Comparison of ENCODE assay signal across 5 worm cellular contexts in genomic region chrII:2317883-2318357, ce11.
TF ChIP-seq lines count a peak whose summit lies in the region.

TSS of gene ZK1240.5 (minus strand) at chrII:2317933.
TSS of gene ZK1240.9 (plus strand) at chrII:2318189.

TF ChIP-seq in whole organism, L1 larva, 84 proteins besides CTCF, POLR2A, EP300 and RAD21:
- TF ChIP-seq ceh-88 (GFP tag; IDR thresholded peaks at IDR 0.05; lab: Robert Waterston, UW), result no peak
- peak; percentile 35 for TF ChIP-seq elt-2 (tag; optimal IDR thresholded peaks at IDR 0.05; lab: Kevin White, UChicago)
- TF ChIP-seq efl-1 (optimal IDR thresholded peaks at IDR 0.05; lab: Kevin White, UChicago), result no peak
- TF ChIP-seq efl-1 (GFP tag; optimal IDR thresholded peaks at IDR 0.05 in 1 of 2; lab: Kevin White, UChicago), result peak in 1 of 2 experiments; percentile 79
TF ChIP-seq in whole organism, L1 larva: peak in this region for 2.

TF ChIP-seq in whole organism, L2 larva, 48 proteins besides CTCF, POLR2A, EP300 and RAD21:
- TF ChIP-seq ceh-82 (tag; optimal IDR thresholded peaks at IDR 0.05; lab: Kevin White, UChicago), result no peak
- TF ChIP-seq fos-1 (tag; optimal IDR thresholded peaks at IDR 0.05; lab: Kevin White, UChicago), result peak; percentile 21
- no peak for TF ChIP-seq ZK546.5 (tag; optimal IDR thresholded peaks at IDR 0.05; lab: Kevin White, UChicago)
- no peak for TF ChIP-seq ztf-1 (GFP tag; conservative IDR thresholded peaks at IDR 0.05; lab: Robert Waterston, UW)
TF ChIP-seq in whole organism, L2 larva: peak in this region for 1.

TF ChIP-seq in whole organism, L3 larva, 47 proteins besides CTCF, POLR2A, EP300 and RAD21:
- TF ChIP-seq fkh-10 (GFP tag; optimal IDR thresholded peaks at IDR 0.05; lab: Kevin White, UChicago), result no peak
- TF ChIP-seq fos-1 (tag; optimal IDR thresholded peaks at IDR 0.05; lab: Kevin White, UChicago), result no peak
- no peak for TF ChIP-seq mml-1 (tag; optimal IDR thresholded peaks at IDR 0.05; lab: Kevin White, UChicago)
- no peak for TF ChIP-seq sea-2 (GFP tag; optimal IDR thresholded peaks at IDR 0.05; lab: Kevin White, UChicago)
- TF ChIP-seq elt-2 (tag; optimal IDR thresholded peaks at IDR 0.05; lab: Kevin White, UChicago), result peak; percentile 74
- no peak for TF ChIP-seq unc-39 (tag; optimal IDR thresholded peaks at IDR 0.05; lab: Kevin White, UChicago)
- TF ChIP-seq R02D3.7 (tag; optimal IDR thresholded peaks at IDR 0.05; lab: Kevin White, UChicago), result no peak
- TF ChIP-seq nfya-1 (tag; optimal IDR thresholded peaks at IDR 0.05; lab: Kevin White, UChicago; ENCODE audit: insufficient read depth), result no peak
TF ChIP-seq in whole organism, L3 larva: peak in this region for 1.

TF ChIP-seq in whole organism, L4 larva, 104 proteins besides CTCF, POLR2A, EP300 and RAD21 (continues in another document):
- TF ChIP-seq daf-19 (GFP tag; conservative IDR thresholded peaks at IDR 0.05; lab: Robert Waterston, UW) (no peak), dmd-8 (GFP tag; IDR thresholded peaks at IDR 0.05; lab: Robert Waterston, UW) (no peak), ztf-7 (tag; optimal IDR thresholded peaks at IDR 0.05; lab: Kevin White, UChicago) (no peak), unc-130 (GFP tag; optimal IDR thresholded peaks at IDR 0.05; lab: Kevin White, UChicago) (no peak), T26A8.4 (GFP tag; IDR thresholded peaks at IDR 0.05; lab: Robert Waterston, UW) (no peak), ctbp-1 (GFP tag; IDR thresholded peaks at IDR 0.05; lab: Robert Waterston, UW) (no peak), snpc-1.2 (GFP tag; IDR thresholded peaks at IDR 0.05; lab: Robert Waterston, UW) (no peak), zag-1 (tag; optimal IDR thresholded peaks at IDR 0.05; lab: Kevin White, UChicago) (no peak), ces-1 (GFP tag; optimal IDR thresholded peaks at IDR 0.05; lab: Kevin White, UChicago) (no peak), lin-13 (GFP tag; optimal IDR thresholded peaks at IDR 0.05; lab: Kevin White, UChicago) (no peak), ceh-28 (tag; optimal IDR thresholded peaks at IDR 0.05; lab: Kevin White, UChicago) (no peak), spr-1 (tag; optimal IDR thresholded peaks at IDR 0.05; lab: Kevin White, UChicago) (no peak), hif-1 (tag; optimal IDR thresholded peaks at IDR 0.05; lab: Kevin White, UChicago) (no peak), ceh-82 (tag; optimal IDR thresholded peaks at IDR 0.05; lab: Kevin White, UChicago) (no peak), hlh-11 (tag; optimal IDR thresholded peaks at IDR 0.05; lab: Kevin White, UChicago) (no peak), mxl-3 (GFP tag; optimal IDR thresholded peaks at IDR 0.05; lab: Kevin White, UChicago) (no peak), nhr-25 (tag; optimal IDR thresholded peaks at IDR 0.05; lab: Kevin White, UChicago; ENCODE audit: borderline replicate concordance, insufficient read depth) (no peak), attf-4 (tag; optimal IDR thresholded peaks at IDR 0.05; lab: Kevin White, UChicago) (no peak), lsy-2 (tag; optimal IDR thresholded peaks at IDR 0.05; lab: Kevin White, UChicago) (no peak), nhr-237 (tag; optimal IDR thresholded peaks at IDR 0.05; lab: Kevin White, UChicago) (no peak), F49E8.2 (tag; optimal IDR thresholded peaks at IDR 0.05; lab: Kevin White, UChicago; ENCODE audit: borderline replicate concordance) (no peak), zfp-3 (GFP tag; conservative IDR thresholded peaks at IDR 0.05; lab: Robert Waterston, UW) (no peak), lir-3 (tag; optimal IDR thresholded peaks at IDR 0.05; lab: Kevin White, UChicago) (no peak), pqm-1 (tag; optimal IDR thresholded peaks at IDR 0.05; lab: Kevin White, UChicago) (peak; percentile 76), dmd-9 (GFP tag; IDR thresholded peaks at IDR 0.05; lab: Robert Waterston, UW) (no peak), sdz-12 (GFP tag; optimal IDR thresholded peaks at IDR 0.05; lab: Kevin White, UChicago) (no peak), saeg-2 (GFP tag; IDR thresholded peaks at IDR 0.05; lab: Robert Waterston, UW) (no peak), php-3 (GFP tag; IDR thresholded peaks at IDR 0.05; lab: Robert Waterston, UW) (peak; percentile 9; the same call in 1 of the 2 replicates), nhr-28 (tag; optimal IDR thresholded peaks at IDR 0.05; lab: Kevin White, UChicago) (peak; percentile 26), unc-62 (GFP tag; optimal IDR thresholded peaks at IDR 0.05 in 1 of 2; lab: Kevin White, UChicago) (peak in 1 of 2 experiments; percentile 72), unc-62 (tag; optimal IDR thresholded peaks at IDR 0.05; lab: Kevin White, UChicago) (no peak), mxl-2 (GFP tag; conservative IDR thresholded peaks at IDR 0.05; lab: Robert Waterston, UW) (no peak), nhr-111 (GFP tag; optimal IDR thresholded peaks at IDR 0.05; lab: Kevin White, UChicago) (no peak), dmd-6 (GFP tag; IDR thresholded peaks at IDR 0.05; lab: Robert Waterston, UW) (0 out of 2 replicates have a peak, but pooled peaks have one; percentile 14), skn-1 (tag; optimal IDR thresholded peaks at IDR 0.05; lab: Kevin White, UChicago) (no peak), gei-8 (GFP tag; optimal IDR thresholded peaks at IDR 0.05; lab: Kevin White, UChicago) (no peak), aly-2 (tag; optimal IDR thresholded peaks at IDR 0.05; lab: Kevin White, UChicago) (no peak), lin-38 (GFP tag; IDR thresholded peaks at IDR 0.05; lab: Robert Waterston, UW) (no peak), madf-5 (GFP tag; IDR thresholded peaks at IDR 0.05; lab: Robert Waterston, UW) (no peak)

TF ChIP-seq in whole organism, young adult, 124 proteins besides CTCF, POLR2A, EP300 and RAD21:
- no peak for TF ChIP-seq snpc-4 (GFP tag; optimal IDR thresholded peaks at IDR 0.05; lab: Kevin White, UChicago)
- TF ChIP-seq snpc-4 (tag; optimal IDR thresholded peaks at IDR 0.05; lab: Kevin White, UChicago), result no peak
- no peak for TF ChIP-seq unc-130 (GFP tag; optimal IDR thresholded peaks at IDR 0.05; lab: Kevin White, UChicago)
- TF ChIP-seq sea-2 (GFP tag; IDR thresholded peaks at IDR 0.05; lab: Robert Waterston, UW), result no peak
- TF ChIP-seq B0261.1 (tag; optimal IDR thresholded peaks at IDR 0.05; lab: Kevin White, UChicago), result no peak
- peak; percentile 57 for TF ChIP-seq nhr-80 (tag; optimal IDR thresholded peaks at IDR 0.05; lab: Kevin White, UChicago)
- no peak for TF ChIP-seq mel-28 (tag; optimal IDR thresholded peaks at IDR 0.05; lab: Kevin White, UChicago; ENCODE audit: borderline replicate concordance)
- no peak for TF ChIP-seq mxl-1 (tag; optimal IDR thresholded peaks at IDR 0.05; lab: Kevin White, UChicago)
